Fruit fly (Drosophila melanogaster): ENCODE data around the gene Marcal1.

Gene Marcal1

dm6 chr2L:4949453-4950045 lies 5.8 kb upstream of the Marcal1 start, which contains the start of gene jet:
Gene jet, minus strand, starts transcription at chr2L:4949784.
- TF ChIP-seq zen (tag; optimal IDR thresholded peaks at IDR 0.05) (peak; percentile 22), Hmx (GFP tag; optimal IDR thresholded peaks at IDR 0.05) (no peak), CG7357 (GFP tag; IDR thresholded peaks at IDR 0.05) (no peak), hkb (optimal IDR thresholded peaks at IDR 0.05) (no peak), hkb (GFP tag; IDR thresholded peaks at IDR 0.05) (no peak), Antp (GFP tag; optimal IDR thresholded peaks at IDR 0.05) (no peak), CG31388 (GFP tag; optimal IDR thresholded peaks at IDR 0.05) (no peak), CG33213 (GFP tag; optimal IDR thresholded peaks at IDR 0.05) (no peak), Dfd (GFP tag; optimal IDR thresholded peaks at IDR 0.05) (no peak), phol (tag; optimal IDR thresholded peaks at IDR 0.05) (peak; percentile 28), sisA (GFP tag; IDR thresholded peaks at IDR 0.05) (no peak), grn (GFP tag; optimal IDR thresholded peaks at IDR 0.05) (peak; percentile 78), sens-2 (GFP tag; IDR thresholded peaks at IDR 0.05) (no peak), sob (GFP tag; IDR thresholded peaks at IDR 0.05) (no peak), HHEX (GFP tag; optimal IDR thresholded peaks at IDR 0.05) (no peak), grau (tag; optimal IDR thresholded peaks at IDR 0.05) (no peak), CG13287 (GFP tag; IDR thresholded peaks at IDR 0.05; ENCODE audit: partially characterized antibody) (peak; percentile 52; the same call in 1 of the 2 replicates), CG9215 (GFP tag; IDR thresholded peaks at IDR 0.05) (no peak), slou (GFP tag; optimal IDR thresholded peaks at IDR 0.05) (no peak), en (GFP tag; optimal IDR thresholded peaks at IDR 0.05) (no peak), abd-A (tag; optimal IDR thresholded peaks at IDR 0.05) (no peak), Myb (GFP tag; optimal IDR thresholded peaks at IDR 0.05) (peak; percentile 8), Pdp1 (GFP tag; optimal IDR thresholded peaks at IDR 0.05) (peak in 1 of 2 experiments; percentile 31), CG10209 (GFP tag; optimal IDR thresholded peaks at IDR 0.05) (no peak), Dref (GFP tag; IDR thresholded peaks at IDR 0.05) (no peak), CG34224 (GFP tag; IDR thresholded peaks at IDR 0.05; ENCODE audit: partially characterized antibody) (no peak), CkIIα-i1 (GFP tag; IDR thresholded peaks at IDR 0.05) (no peak), CG13624 (GFP tag; optimal IDR thresholded peaks at IDR 0.05) (no peak), CG14965 (GFP tag; optimal IDR thresholded peaks at IDR 0.05; ENCODE audit: borderline replicate concordance) (no peak), NK7.1 (GFP tag; optimal IDR thresholded peaks at IDR 0.05) (no peak), CG4360 (GFP tag; IDR thresholded peaks at IDR 0.05) (no peak), stwl (tag; optimal IDR thresholded peaks at IDR 0.05) (peak; percentile 49), D19B (GFP tag; optimal IDR thresholded peaks at IDR 0.05) (no peak), exex (tag; optimal IDR thresholded peaks at IDR 0.05) (peak; percentile 72), CG4617 (GFP tag; optimal IDR thresholded peaks at IDR 0.05; ENCODE audit: borderline replicate concordance) (peak; percentile 53), ac (GFP tag; optimal IDR thresholded peaks at IDR 0.05) (no peak), scrt (GFP tag; optimal IDR thresholded peaks at IDR 0.05) (peak; percentile 1), CG11398 (GFP tag; optimal IDR thresholded peaks at IDR 0.05) (no peak), Dll (GFP tag; IDR thresholded peaks at IDR 0.05; ENCODE audit: partially characterized antibody) (0 out of 4 replicates have a peak, but pooled peaks have one; percentile 22), CG8478 (optimal IDR thresholded peaks at IDR 0.05) (no peak), klu (GFP tag; IDR thresholded peaks at IDR 0.05) (no peak), ato (GFP tag; IDR thresholded peaks at IDR 0.05; ENCODE audit: partially characterized antibody) (no peak), dm (GFP tag; optimal IDR thresholded peaks at IDR 0.05) (no peak), Bgb (GFP tag; IDR thresholded peaks at IDR 0.05; ENCODE audit: partially characterized antibody) (peak; percentile 76), kah (GFP tag; optimal IDR thresholded peaks at IDR 0.05) (no peak), kni (GFP tag; optimal IDR thresholded peaks at IDR 0.05) (no peak), CG2678 (tag; optimal IDR thresholded peaks at IDR 0.05) (no peak), tio (GFP tag; optimal IDR thresholded peaks at IDR 0.05) (no peak), CG11695 (GFP tag; IDR thresholded peaks at IDR 0.05) (no peak), CG12391 (tag; optimal IDR thresholded peaks at IDR 0.05) (no peak), CG12071 (GFP tag; optimal IDR thresholded peaks at IDR 0.05) (no peak)

All from whole organism, embryonic.